Fruit fly (Drosophila melanogaster): ENCODE data around the gene CG17544.

CG17544 gene

dm6 chr2L:19439598-19440230, 41.4 kb upstream of the CG17544 start (continued):
- TF ChIP-seq Dif (GFP tag; optimal IDR thresholded peaks at IDR 0.05; ENCODE audit: partially characterized antibody) (no peak), Jra (GFP tag; optimal IDR thresholded peaks at IDR 0.05) (no peak), br (GFP tag; optimal IDR thresholded peaks at IDR 0.05) (no peak), Rel (GFP tag; optimal IDR thresholded peaks at IDR 0.05) (no peak), Rel (tag; optimal IDR thresholded peaks at IDR 0.05) (no peak), Dfd (GFP tag; optimal IDR thresholded peaks at IDR 0.05) (no peak), Myc (optimal IDR thresholded peaks at IDR 0.05) (no peak), OdsH (GFP tag; optimal IDR thresholded peaks at IDR 0.05) (peak; percentile 74), CG9705 (GFP tag; optimal IDR thresholded peaks at IDR 0.05) (no peak), sv (GFP tag; optimal IDR thresholded peaks at IDR 0.05) (peak; percentile 80), h (GFP tag; optimal IDR thresholded peaks at IDR 0.05) (peak; percentile 67), dsf (GFP tag; optimal IDR thresholded peaks at IDR 0.05; ENCODE audit: borderline replicate concordance) (no peak)

- peak; percentile 21 for TF ChIP-seq h (GFP tag; optimal IDR thresholded peaks at IDR 0.05)
- TF ChIP-seq Hr78 (GFP tag; optimal IDR thresholded peaks at IDR 0.05): no peak
- TF ChIP-seq br (GFP tag; optimal IDR thresholded peaks at IDR 0.05): peak; percentile 37
- peak; percentile 40 for TF ChIP-seq Dif (GFP tag; optimal IDR thresholded peaks at IDR 0.05; ENCODE audit: partially characterized antibody)
- TF ChIP-seq woc (GFP tag; optimal IDR thresholded peaks at IDR 0.05): peak; percentile 80
- peak; percentile 43 for TF ChIP-seq fru (GFP tag; optimal IDR thresholded peaks at IDR 0.05)
- TF ChIP-seq brk (GFP tag; optimal IDR thresholded peaks at IDR 0.05): no peak
- peak; percentile 86 for TF ChIP-seq Myc (optimal IDR thresholded peaks at IDR 0.05)
- peak in 1 of 2 experiments; percentile 30 for TF ChIP-seq dl (GFP tag; optimal IDR thresholded peaks at IDR 0.05; ENCODE audit: insufficient read depth in 1 of 2, partially characterized antibody in 2 of 2)
- TF ChIP-seq rgr (GFP tag; optimal IDR thresholded peaks at IDR 0.05): peak; percentile 2
- TF ChIP-seq pan (optimal IDR thresholded peaks at IDR 0.05): no peak
- TF ChIP-seq Vsx2 (GFP tag; optimal IDR thresholded peaks at IDR 0.05; ENCODE audit: partially characterized antibody): peak; percentile 5
- TF ChIP-seq Sp1 (GFP tag; optimal IDR thresholded peaks at IDR 0.05): peak; percentile 37
- TF ChIP-seq sage (GFP tag; optimal IDR thresholded peaks at IDR 0.05): no peak
- peak in 1 of 2 experiments; percentile 32 for TF ChIP-seq foxo (GFP tag; optimal IDR thresholded peaks at IDR 0.05)
- TF ChIP-seq HLH106 (tag; optimal IDR thresholded peaks at IDR 0.05): peak; percentile 44
- no peak for TF ChIP-seq ey (GFP tag; optimal IDR thresholded peaks at IDR 0.05)
Observed at dm6 chr2L:19438685-19439597, 40.6 kb upstream of the CG17544 start.

- TF ChIP-seq OdsH (GFP tag; optimal IDR thresholded peaks at IDR 0.05): peak; percentile 18
- no peak for TF ChIP-seq Rel (GFP tag; optimal IDR thresholded peaks at IDR 0.05)
- no peak for TF ChIP-seq Rel (tag; optimal IDR thresholded peaks at IDR 0.05)
- TF ChIP-seq foxo (GFP tag; optimal IDR thresholded peaks at IDR 0.05): no peak
- peak; percentile 14 for TF ChIP-seq h (GFP tag; optimal IDR thresholded peaks at IDR 0.05)
- TF ChIP-seq fru (GFP tag; optimal IDR thresholded peaks at IDR 0.05): no peak
- peak; percentile 23 for TF ChIP-seq Hr83 (GFP tag; optimal IDR thresholded peaks at IDR 0.05; ENCODE audit: poor library complexity, severe bottlenecking)
- no peak for TF ChIP-seq Myc (optimal IDR thresholded peaks at IDR 0.05)
- TF ChIP-seq dmrt93B (GFP tag; optimal IDR thresholded peaks at IDR 0.05): no peak
- TF ChIP-seq Sp1 (GFP tag; optimal IDR thresholded peaks at IDR 0.05): no peak
- TF ChIP-seq Mio (GFP tag; optimal IDR thresholded peaks at IDR 0.05): no peak
- TF ChIP-seq woc (GFP tag; optimal IDR thresholded peaks at IDR 0.05): no peak
- TF ChIP-seq ey (GFP tag; optimal IDR thresholded peaks at IDR 0.05): no peak
Observed at dm6 chr2L:19434260-19434659, 36.0 kb upstream of the CG17544 start.

dm6 chr2L:19433292-19433691, 35.0 kb upstream of the CG17544 start:
- TF ChIP-seq h (GFP tag; optimal IDR thresholded peaks at IDR 0.05) (peak; percentile 18), Myc (optimal IDR thresholded peaks at IDR 0.05) (no peak), woc (GFP tag; optimal IDR thresholded peaks at IDR 0.05) (peak; percentile 17)

dm6 chr2L:19432424-19433015, 34.2 kb upstream of the CG17544 start, which contains the start of gene Rab9:
Gene Rab9 (plus strand): TSS chr2L:19432574.
- TF ChIP-seq dsf (GFP tag; optimal IDR thresholded peaks at IDR 0.05; ENCODE audit: borderline replicate concordance): no peak
- TF ChIP-seq br (GFP tag; optimal IDR thresholded peaks at IDR 0.05): no peak
- TF ChIP-seq rgr (GFP tag; optimal IDR thresholded peaks at IDR 0.05): no peak
- no peak for TF ChIP-seq jim (GFP tag; optimal IDR thresholded peaks at IDR 0.05)
- no peak for TF ChIP-seq h (GFP tag; optimal IDR thresholded peaks at IDR 0.05)
- no peak for TF ChIP-seq foxo (GFP tag; optimal IDR thresholded peaks at IDR 0.05)
- TF ChIP-seq GATAd (GFP tag; optimal IDR thresholded peaks at IDR 0.05): no peak
- TF ChIP-seq Rel (GFP tag; optimal IDR thresholded peaks at IDR 0.05): no peak
- TF ChIP-seq Rel (tag; optimal IDR thresholded peaks at IDR 0.05): no peak
- TF ChIP-seq Dfd (GFP tag; optimal IDR thresholded peaks at IDR 0.05): no peak
- no peak for TF ChIP-seq CG9705 (GFP tag; optimal IDR thresholded peaks at IDR 0.05)
- TF ChIP-seq Sp1 (GFP tag; optimal IDR thresholded peaks at IDR 0.05): no peak
- TF ChIP-seq ey (GFP tag; optimal IDR thresholded peaks at IDR 0.05): no peak
- no peak for TF ChIP-seq Jra (GFP tag; optimal IDR thresholded peaks at IDR 0.05)
- no peak for TF ChIP-seq OdsH (GFP tag; optimal IDR thresholded peaks at IDR 0.05)
- TF ChIP-seq Mio (GFP tag; optimal IDR thresholded peaks at IDR 0.05): no peak
- TF ChIP-seq dl (GFP tag; optimal IDR thresholded peaks at IDR 0.05; ENCODE audit: insufficient read depth in 1 of 2, partially characterized antibody in 2 of 2): no peak
- TF ChIP-seq sage (GFP tag; optimal IDR thresholded peaks at IDR 0.05): no peak
- TF ChIP-seq CrebA (GFP tag; optimal IDR thresholded peaks at IDR 0.05; ENCODE audit: borderline replicate concordance): no peak
